Worm (Caenorhabditis elegans) whole organism, L2 larva: ENCODE data around the gene F36D3.8.

Source experiments
- C34F6.9 ChIP-seq: fragments of 150-350 bp; optimal IDR thresholded peaks from 2 replicates; lab custom pipeline; 2014; ENCODE audit warnings: missing biosample characterization, missing genetic modification characterization
- R02D3.7 ChIP-seq: fragments of 150-350 bp; optimal IDR thresholded peaks from 2 replicates; lab custom pipeline; 2014; ENCODE audit warnings: missing biosample characterization, missing genetic modification characterization
- Y55F3AM.14 ChIP-seq: fragments of 200-800 bp; sonication (Bioruptor generic); optimal IDR thresholded peaks from 2 replicates; lab custom pipeline; 2018; ENCODE audit warnings: mild to moderate bottlenecking, missing genetic modification characterization, missing compliant biosample characterization
- ZK546.5 ChIP-seq: sonication (generic microtip); optimal IDR thresholded peaks from 2 replicates; lab custom pipeline; 2017; ENCODE audit warnings: missing biosample characterization, missing genetic modification characterization
- alr-1 ChIP-seq: fragments of 150-350 bp; optimal IDR thresholded peaks from 2 replicates; lab custom pipeline; 2014; ENCODE audit warnings: missing biosample characterization, missing genetic modification characterization
- aly-2 ChIP-seq: fragments of 150-350 bp; optimal IDR thresholded peaks from 2 replicates; lab custom pipeline; 2014; ENCODE audit warnings: missing biosample characterization, missing genetic modification characterization
- ama-1 ChIP-seq: fragments of 150-350 bp; optimal IDR thresholded peaks from 2 replicates; lab custom pipeline; 2018; ENCODE audit warnings: inconsistent platforms
- blmp-1 ChIP-seq: sonication (generic microtip); optimal IDR thresholded peaks from 2 replicates; lab custom pipeline; 2017; ENCODE audit warnings: missing genetic modification characterization, mild to moderate bottlenecking, missing compliant biosample characterization, antibody characterized with exemption, moderate library complexity; ENCODE audit not compliant: insufficient read depth
- ceh-16 ChIP-seq: fragments of 150-350 bp; optimal IDR thresholded peaks from 2 replicates; lab custom pipeline; 2014; ENCODE audit warnings: missing biosample characterization, missing genetic modification characterization
- ceh-82 ChIP-seq: fragments of 150-350 bp; optimal IDR thresholded peaks from 2 replicates; lab custom pipeline; 2014; ENCODE audit warnings: missing biosample characterization, missing genetic modification characterization
- crh-2 ChIP-seq: sonication (generic microtip); optimal IDR thresholded peaks from 2 replicates; lab custom pipeline; 2017; ENCODE audit warnings: missing biosample characterization, missing genetic modification characterization
- dmd-4 ChIP-seq: sonication (generic microtip); optimal IDR thresholded peaks from 2 replicates; lab custom pipeline; 2017; ENCODE audit warnings: missing biosample characterization, missing genetic modification characterization
- elt-1 ChIP-seq: fragments of 150-350 bp; optimal IDR thresholded peaks from 2 replicates; lab custom pipeline; 2014; ENCODE audit warnings: missing biosample characterization, missing genetic modification characterization
- fos-1 ChIP-seq: fragments of 150-350 bp; optimal IDR thresholded peaks from 2 replicates; lab custom pipeline; 2014; ENCODE audit warnings: missing biosample characterization, missing genetic modification characterization
- lin-11 ChIP-seq: fragments of 150-350 bp; sonication (generic microtip); optimal IDR thresholded peaks from 2 replicates; lab custom pipeline; 2014; ENCODE audit warnings: missing biosample characterization, missing genetic modification characterization, inconsistent platforms, mixed read lengths
- mab-5 ChIP-seq: fragments of 150-350 bp; optimal IDR thresholded peaks from 2 replicates; lab custom pipeline; 2014; ENCODE audit warnings: missing biosample characterization, missing genetic modification characterization
- mbf-1 ChIP-seq: sonication (generic microtip); optimal IDR thresholded peaks from 2 replicates; lab custom pipeline; 2017; ENCODE audit warnings: missing biosample characterization, missing genetic modification characterization
- mdl-1 ChIP-seq, 2 experiments: fragments of 150-350 bp in 1 of 2; sonication (generic microtip) in 1 of 2; optimal IDR thresholded peaks; 2 replicates each; lab custom pipeline; 2017; ENCODE audit warnings: missing biosample characterization in 2 of 2, missing genetic modification characterization in 2 of 2
- nhr-11 ChIP-seq: fragments of 150-350 bp; optimal IDR thresholded peaks from 2 replicates; lab custom pipeline; 2014; ENCODE audit warnings: missing biosample characterization, missing genetic modification characterization
- nhr-12 ChIP-seq: fragments of 150-350 bp; optimal IDR thresholded peaks from 2 replicates; lab custom pipeline; 2014; ENCODE audit warnings: missing biosample characterization, missing genetic modification characterization
- nhr-21 ChIP-seq: fragments of 150-350 bp; optimal IDR thresholded peaks from 2 replicates; lab custom pipeline; 2014; ENCODE audit warnings: missing biosample characterization, missing genetic modification characterization
- nhr-23 ChIP-seq: fragments of 150-350 bp; optimal IDR thresholded peaks from 2 replicates; lab custom pipeline; 2014; ENCODE audit warnings: missing biosample characterization, missing genetic modification reagents, missing genetic modification characterization
- nhr-237 ChIP-seq: fragments of 150-350 bp; optimal IDR thresholded peaks from 2 replicates; lab custom pipeline; 2014; ENCODE audit warnings: missing biosample characterization, missing genetic modification characterization
- nhr-25 ChIP-seq: fragments of 150-350 bp; sonication (generic microtip); optimal IDR thresholded peaks from 3 replicates; lab custom pipeline; 2014; ENCODE audit warnings: missing biosample characterization, missing genetic modification characterization
- nhr-6 ChIP-seq: fragments of 150-350 bp; optimal IDR thresholded peaks from 2 replicates; lab custom pipeline; 2014; ENCODE audit warnings: missing biosample characterization, missing genetic modification characterization
- nhr-77 ChIP-seq: fragments of 150-350 bp; optimal IDR thresholded peaks from 2 replicates; lab custom pipeline; 2014; ENCODE audit warnings: missing biosample characterization, missing genetic modification characterization
- peb-1 ChIP-seq: fragments of 150-350 bp; optimal IDR thresholded peaks from 2 replicates; lab custom pipeline; 2014; ENCODE audit warnings: missing biosample characterization, missing genetic modification characterization
- sem-4 ChIP-seq: fragments of 150-350 bp; optimal IDR thresholded peaks from 2 replicates; lab custom pipeline; 2014; ENCODE audit warnings: missing biosample characterization, missing genetic modification reagents, missing genetic modification characterization
- sma-3 ChIP-seq: sonication (generic microtip); optimal IDR thresholded peaks from 2 replicates; lab custom pipeline; 2016; ENCODE audit warnings: missing genetic modification reagents, missing genetic modification characterization, missing compliant biosample characterization
- sma-9 ChIP-seq, 2 experiments: fragments of 150-350 bp in 1 of 2; sonication (generic microtip) in 1 of 2; optimal IDR thresholded peaks; 2 replicates each; lab custom pipeline; 2014 to 2016; ENCODE audit warnings: missing genetic modification characterization in 2 of 2, mild to moderate bottlenecking in 1 of 2, missing biosample characterization in 1 of 2, missing compliant biosample characterization in 1 of 2, missing genetic modification reagents in 1 of 2, moderate library complexity in 1 of 2
- snpc-4 ChIP-seq: fragments of 150-350 bp; optimal IDR thresholded peaks from 2 replicates; lab custom pipeline; 2014; ENCODE audit warnings: missing biosample characterization, missing genetic modification characterization
- unc-39 ChIP-seq: fragments of 150-350 bp; optimal IDR thresholded peaks from 2 replicates; lab custom pipeline; 2014; ENCODE audit warnings: missing biosample characterization, missing genetic modification characterization
- unc-62 ChIP-seq: fragments of 150-350 bp; optimal IDR thresholded peaks from 2 replicates; lab custom pipeline; 2014; ENCODE audit warnings: missing biosample characterization, missing genetic modification reagents, missing genetic modification characterization
- zag-1 ChIP-seq: fragments of 150-350 bp; optimal IDR thresholded peaks from 2 replicates; lab custom pipeline; 2014; ENCODE audit warnings: missing biosample characterization, missing genetic modification characterization
- ztf-11 ChIP-seq: sonication (generic microtip); optimal IDR thresholded peaks from 2 replicates; lab custom pipeline; 2017; ENCODE audit warnings: missing biosample characterization, missing genetic modification characterization
- ztf-4 ChIP-seq: fragments of 150-350 bp; optimal IDR thresholded peaks from 2 replicates; lab custom pipeline; 2014; ENCODE audit warnings: missing biosample characterization, missing genetic modification characterization

The F36D3.8 gene

DNA sequence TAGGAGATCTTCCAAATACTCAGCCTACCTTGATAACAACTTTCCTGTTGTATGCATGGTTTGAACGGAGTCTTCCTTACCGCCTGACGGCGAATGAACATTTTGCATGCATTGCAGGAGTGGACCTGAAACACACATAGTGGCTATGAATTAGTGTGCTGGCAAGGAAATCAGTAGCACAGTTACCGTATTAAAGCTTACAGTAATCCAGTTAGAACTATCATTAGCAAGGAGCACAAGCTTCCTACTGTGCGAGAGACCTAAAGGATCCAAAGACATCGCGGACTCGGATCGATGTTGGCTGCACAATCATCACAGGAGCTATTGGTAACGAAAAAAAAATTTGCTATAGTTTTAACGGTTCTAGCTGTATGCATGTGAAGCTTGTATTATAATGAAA lies 43.7 kb downstream of the F36D3.8 start, which contains the start of gene nhr-233:
Gene nhr-233, minus strand, starts transcription at position 101 of the 400 bp plus-strand sequence.
- TF ChIP-seq nhr-6 (tag; lab: Kevin White, UChicago) (no peak), mdl-1 (tag; optimal IDR thresholded peaks at IDR 0.05; lab: Kevin White, UChicago) (no peak), mab-5 (tag; lab: Kevin White, UChicago) (no peak), zag-1 (tag; lab: Kevin White, UChicago) (no peak), fos-1 (tag; lab: Kevin White, UChicago) (no peak), elt-1 (no peak), nhr-25 (tag; lab: Kevin White, UChicago) (no peak), unc-39 (tag; lab: Kevin White, UChicago) (no peak), nhr-23 (tag; lab: Kevin White, UChicago) (no peak), nhr-237 (no peak), nhr-12 (no peak), lin-11 (tag; lab: Kevin White, UChicago) (no peak), Y55F3AM.14 (GFP tag; lab: Kevin White, UChicago) (no peak), sem-4 (tag; lab: Kevin White, UChicago) (no peak), peb-1 (no peak), ztf-4 (no peak), nhr-11 (tag; lab: Kevin White, UChicago) (no peak), ama-1 (lab: Kevin White, UChicago) (no peak)

DNA sequence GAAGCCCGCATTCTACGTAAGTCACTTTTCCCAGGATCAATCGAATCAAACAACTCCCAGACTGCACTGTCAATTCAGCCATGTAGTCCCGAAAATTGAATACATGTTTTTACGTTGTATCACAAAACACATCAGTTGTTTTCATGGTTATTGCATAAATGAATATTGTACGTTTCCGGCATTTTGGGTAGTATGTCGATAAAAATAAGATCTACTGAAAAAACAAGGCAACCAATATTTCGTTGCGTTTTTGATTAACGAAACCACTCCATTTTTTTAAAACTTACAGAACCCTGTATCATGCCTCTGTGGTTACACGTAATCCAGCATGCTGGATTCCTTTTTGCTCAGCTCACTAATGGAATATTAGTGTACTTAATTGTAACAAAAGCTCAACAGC lies 46.2 kb downstream of the F36D3.8 start, which contains the start of gene str-149:
Gene str-149, plus strand, starts transcription at position 301 of the 400 bp plus-strand sequence.
- TF ChIP-seq sma-3 (GFP tag; lab: Kevin White, UChicago) (no peak), crh-2 (tag; lab: Kevin White, UChicago) (no peak), dmd-4 (no peak), ceh-82 (no peak), mbf-1 (no peak), aly-2 (tag; lab: Kevin White, UChicago) (no peak), sma-9 (GFP tag; optimal IDR thresholded peaks at IDR 0.05; lab: Kevin White, UChicago) (no peak), sma-9 (tag; optimal IDR thresholded peaks at IDR 0.05; lab: Kevin White, UChicago) (no peak), peb-1 (no peak), unc-62 (GFP tag; lab: Kevin White, UChicago) (no peak), ceh-16 (tag; lab: Kevin White, UChicago) (no peak), ztf-11 (tag; lab: Kevin White, UChicago) (no peak), zag-1 (tag; lab: Kevin White, UChicago) (no peak), R02D3.7 (tag; lab: Kevin White, UChicago) (no peak), fos-1 (tag; lab: Kevin White, UChicago) (no peak), nhr-6 (tag; lab: Kevin White, UChicago) (no peak), ZK546.5 (tag; lab: Kevin White, UChicago) (no peak)

DNA sequence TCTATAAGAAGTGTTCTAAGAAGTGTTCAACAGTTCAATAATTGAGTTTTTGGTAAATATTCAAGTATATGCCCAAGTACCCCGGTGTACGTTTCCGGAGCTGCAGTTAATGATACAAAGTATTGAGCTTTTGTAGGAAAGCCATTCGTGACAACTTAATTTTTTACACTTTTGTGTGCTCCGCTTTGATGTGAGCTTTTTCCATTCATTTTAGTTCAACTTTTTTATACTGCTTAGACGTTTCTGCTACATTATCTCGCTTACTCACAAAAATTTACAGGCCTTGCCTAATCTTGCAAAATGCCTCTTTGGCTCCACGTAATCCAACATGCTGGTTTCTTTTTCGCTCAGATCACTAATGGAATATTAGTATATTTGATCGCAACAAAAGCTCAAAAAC lies 48.9 kb downstream of the F36D3.8 start, which contains the start of gene str-151:
Gene str-151, plus strand, starts transcription at position 301 of the 400 bp plus-strand sequence.
- TF ChIP-seq alr-1 (tag; lab: Kevin White, UChicago) (no peak), snpc-4 (tag; lab: Kevin White, UChicago) (no peak), C34F6.9 (no peak), unc-39 (tag; lab: Kevin White, UChicago) (no peak), nhr-25 (tag; lab: Kevin White, UChicago) (no peak), ztf-4 (no peak), ama-1 (lab: Kevin White, UChicago) (no peak), R02D3.7 (tag; lab: Kevin White, UChicago) (no peak), ztf-11 (tag; lab: Kevin White, UChicago) (no peak), nhr-21 (no peak), fos-1 (tag; lab: Kevin White, UChicago) (no peak), nhr-77 (no peak), sem-4 (tag; lab: Kevin White, UChicago) (no peak), blmp-1 (tag; lab: Kevin White, UChicago) (no peak), unc-62 (GFP tag; lab: Kevin White, UChicago) (no peak), Y55F3AM.14 (GFP tag; lab: Kevin White, UChicago) (no peak)
